Fruit fly (Drosophila melanogaster): ENCODE measurements around the gene regucalcin.

dm6 chrX:11992668-11993067 is 19.5 kb upstream of the regucalcin start, which contains the start of gene CG18130:
- TF ChIP-seq insv (optimal IDR thresholded peaks at IDR 0.05) = no peak
- TF ChIP-seq h (optimal IDR thresholded peaks at IDR 0.05) = no peak
